Fruit fly (Drosophila melanogaster): ENCODE measurements around the gene Nufip.

Gene Nufip

DNA sequence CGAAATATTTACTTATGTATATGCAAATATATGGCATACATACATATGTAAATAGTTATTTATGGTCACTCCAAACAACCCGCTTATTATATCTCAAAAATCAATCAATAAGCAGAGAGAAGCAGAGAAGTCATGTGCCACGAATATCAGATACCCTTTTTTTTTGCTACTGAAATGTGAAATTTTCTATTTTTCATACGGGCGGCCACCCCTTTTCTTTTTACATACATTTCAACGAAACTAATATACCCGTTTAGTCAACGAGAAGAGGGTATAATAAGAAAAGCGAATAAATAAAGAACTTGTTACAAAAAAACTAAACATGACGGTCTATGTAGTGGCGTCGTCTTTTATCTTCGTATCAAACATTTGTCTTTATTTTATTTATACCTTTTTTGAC, 36.4 kb upstream of the Nufip start (continued):
- TF ChIP-seq CG7357 (GFP tag; IDR thresholded peaks at IDR 0.05) (no peak), Mad (GFP tag; optimal IDR thresholded peaks at IDR 0.05) (peak; percentile 30), CG7786 (GFP tag; optimal IDR thresholded peaks at IDR 0.05) (no peak), jumu (GFP tag; optimal IDR thresholded peaks at IDR 0.05) (peak; percentile 42), Meics (GFP tag; optimal IDR thresholded peaks at IDR 0.05) (peak; percentile 51), PHDP (tag; optimal IDR thresholded peaks at IDR 0.05) (peak; percentile 52), unc-4 (GFP tag; IDR thresholded peaks at IDR 0.05; ENCODE audit: partially characterized antibody) (no peak), CG1602 (GFP tag; optimal IDR thresholded peaks at IDR 0.05) (peak; percentile 30), Abd-B (GFP tag; optimal IDR thresholded peaks at IDR 0.05) (peak; percentile 46), insv (GFP tag; optimal IDR thresholded peaks at IDR 0.05) (no peak), CG7963 (GFP tag; IDR thresholded peaks at IDR 0.05; ENCODE audit: partially characterized antibody) (no peak), Blimp-1 (GFP tag; optimal IDR thresholded peaks at IDR 0.05) (peak; percentile 34), cg (GFP tag; optimal IDR thresholded peaks at IDR 0.05) (no peak), sens (GFP tag) (peak; percentile 77), gsb (GFP tag; IDR thresholded peaks at IDR 0.05) (peak; percentile 53; the same call in 1 of the 2 replicates), fd96Cb (tag; optimal IDR thresholded peaks at IDR 0.05) (peak; percentile 41), hkb (optimal IDR thresholded peaks at IDR 0.05) (no peak), hkb (GFP tag; IDR thresholded peaks at IDR 0.05) (peak; percentile 85), chn (GFP tag; optimal IDR thresholded peaks at IDR 0.05) (peak; percentile 41), grn (GFP tag; optimal IDR thresholded peaks at IDR 0.05) (peak; percentile 2), kah (GFP tag; optimal IDR thresholded peaks at IDR 0.05) (no peak), caup (GFP tag; optimal IDR thresholded peaks at IDR 0.05; ENCODE audit: severe bottlenecking) (peak; percentile 48), zfh1 (GFP tag; IDR thresholded peaks at IDR 0.05) (peak; percentile 60; the same call in 2 of the 3 replicates), GATAe (GFP tag; conservative IDR thresholded peaks at IDR 0.05) (no peak), H15 (GFP tag; IDR thresholded peaks at IDR 0.05) (peak; percentile 69), scrt (GFP tag; optimal IDR thresholded peaks at IDR 0.05) (no peak), CG13123 (GFP tag; optimal IDR thresholded peaks at IDR 0.05) (no peak), Rfx (GFP tag; IDR thresholded peaks at IDR 0.05) (peak; percentile 68), her (GFP tag; optimal IDR thresholded peaks at IDR 0.05) (peak; percentile 5), Optix (GFP tag; IDR thresholded peaks at IDR 0.05) (peak; percentile 65; the same call in 2 of the 3 replicates), D19B (GFP tag; optimal IDR thresholded peaks at IDR 0.05) (peak; percentile 57), Doc2 (GFP tag; IDR thresholded peaks at IDR 0.05) (0 out of 2 replicates have a peak, but pooled peaks have one; percentile 4), trem (tag; optimal IDR thresholded peaks at IDR 0.05) (no peak), jing (GFP tag; optimal IDR thresholded peaks at IDR 0.05) (peak; percentile 55), CG15514 (GFP tag; optimal IDR thresholded peaks at IDR 0.05) (peak; percentile 39), CG6689 (GFP tag; IDR thresholded peaks at IDR 0.05) (peak; percentile 66; the same call in 1 of the 2 replicates), YL-1 (GFP tag; optimal IDR thresholded peaks at IDR 0.05) (no peak), CG4820 (GFP tag; optimal IDR thresholded peaks at IDR 0.05) (peak; percentile 39), ATbp (GFP tag; optimal IDR thresholded peaks at IDR 0.05) (peak; percentile 27), CoRest (tag; optimal IDR thresholded peaks at IDR 0.05) (peak; percentile 60), CG5245 (GFP tag; optimal IDR thresholded peaks at IDR 0.05) (peak; percentile 22), bsh (GFP tag; optimal IDR thresholded peaks at IDR 0.05) (peak in 1 of 2 experiments; percentile 14), CG31441 (GFP tag; IDR thresholded peaks at IDR 0.05) (peak; percentile 58), Hmr (GFP tag; optimal IDR thresholded peaks at IDR 0.05) (peak; percentile 44), chinmo (GFP tag; IDR thresholded peaks at IDR 0.05; ENCODE audit: partially characterized antibody) (no peak), Atf6 (GFP tag; IDR thresholded peaks at IDR 0.05) (peak; percentile 67; the same call in 1 of the 2 replicates), Oli (tag; optimal IDR thresholded peaks at IDR 0.05) (peak; percentile 76), Spps (tag; optimal IDR thresholded peaks at IDR 0.05) (no peak), CG8388 (GFP tag; optimal IDR thresholded peaks at IDR 0.05) (peak; percentile 16), Gug (GFP tag; IDR thresholded peaks at IDR 0.05) (peak; percentile 62; the same call in 2 of the 4 replicates)

Measured in whole organism, embryonic.